Worm (Caenorhabditis elegans) whole organism, L4/young adult: ENCODE results near the gene cnb-1.
"Not testable (repeated sequence)": the region's sequence is repeated elsewhere in the genome, so short reads cannot be mapped to it uniquely, and the experiment has no call there.

Source experiments
- W03F9.2 ChIP-seq: fragments of 150-350 bp; optimal IDR thresholded peaks from 2 replicates; lab custom pipeline; 2014; ENCODE audit warnings: missing biosample characterization, missing genetic modification characterization
- dao-5 ChIP-seq: sonication (generic microtip); optimal IDR thresholded peaks from 2 replicates; lab custom pipeline; 2016; ENCODE audit warnings: missing genotype, missing genetic modification characterization, moderate library complexity, missing compliant biosample characterization
- him-1 ChIP-seq: sonication (generic microtip); optimal IDR thresholded peaks from 2 replicates; lab custom pipeline; 2016; ENCODE audit warnings: missing genotype, missing genetic modification reagents, missing genetic modification characterization, missing compliant biosample characterization

The cnb-1 gene

ce11 chrV:11396134-11396533 lies 20.6 kb downstream of the cnb-1 start, which contains the start of gene nas-18:
nas-18 (plus strand) TSS chrV:11396434.
- TF ChIP-seq him-1; dao-5 (tag; lab: Kevin White, UChicago); W03F9.2: not testable (repeated sequence)

ce11 chrV:11398616-11399015 lies 23.1 kb downstream of the cnb-1 start, which contains the start of gene nas-17:
nas-17 (plus strand) TSS chrV:11398916.
- no peak for TF ChIP-seq W03F9.2
- TF ChIP-seq him-1, result no peak
- TF ChIP-seq dao-5 (tag; lab: Kevin White, UChicago), result no peak

ce11 chrV:11402610-11403009 lies 27.1 kb downstream of the cnb-1 start, which contains the start of gene nas-19:
nas-19 (minus strand) TSS chrV:11402710.
- TF ChIP-seq dao-5 (tag; lab: Kevin White, UChicago), result no peak
- no peak for TF ChIP-seq W03F9.2
- no peak for TF ChIP-seq him-1

- TF ChIP-seq him-1 (no peak), dao-5 (tag; lab: Kevin White, UChicago) (no peak), W03F9.2 (no peak)
Observed at ce11 chrV:11403059-11403458, 27.5 kb downstream of the cnb-1 start.

- TF ChIP-seq him-1, result no peak
- no peak for TF ChIP-seq dao-5 (tag; lab: Kevin White, UChicago)
- TF ChIP-seq W03F9.2, result no peak
Observed at ce11 chrV:11403702-11404101, 28.2 kb downstream of the cnb-1 start.

- TF ChIP-seq W03F9.2 (no peak), him-1 (no peak), dao-5 (tag; lab: Kevin White, UChicago) (no peak)
Observed at ce11 chrV:11407251-11407650, 31.7 kb downstream of the cnb-1 start, which contains the start of gene K03B8.6. K03B8.6 (plus strand) TSS chrV:11407584.

ce11 chrV:11410902-11411561 lies 35.5 kb downstream of the cnb-1 start, which contains the start of the genes K03B8.8 and grl-3:
K03B8.8 (minus strand) TSS chrV:11411002.
grl-3 (plus strand) TSS chrV:11411511.
- TF ChIP-seq W03F9.2, result no peak
- no peak for TF ChIP-seq him-1
- TF ChIP-seq dao-5 (tag; lab: Kevin White, UChicago), result no peak

ce11 chrV:11412125-11412524 lies 36.6 kb downstream of the cnb-1 start:
- TF ChIP-seq dao-5 (tag; lab: Kevin White, UChicago) (no peak), W03F9.2 (no peak), him-1 (no peak)

- no peak for TF ChIP-seq him-1
- no peak for TF ChIP-seq W03F9.2
- TF ChIP-seq dao-5 (tag; lab: Kevin White, UChicago), result no peak
Observed at ce11 chrV:11415059-11415458, 39.5 kb downstream of the cnb-1 start, which contains the start of gene deg-3. deg-3 (minus strand) TSS chrV:11415159.

- TF ChIP-seq him-1 (no peak), W03F9.2 (no peak), dao-5 (tag; lab: Kevin White, UChicago) (no peak)
Observed at ce11 chrV:11421605-11422004, 46.1 kb downstream of the cnb-1 start, which contains the start of gene des-2. des-2 (minus strand) TSS chrV:11421705.

ce11 chrV:11424565-11424964 lies 49.0 kb downstream of the cnb-1 start, which contains the start of gene T26H10.2:
T26H10.2 (minus strand) TSS chrV:11424665.
- no peak for TF ChIP-seq W03F9.2
- no peak for TF ChIP-seq him-1
